Worm (Caenorhabditis elegans) whole organism, midembryonic: ENCODE results near the gene R03G5.6.

Experiments
- flt-1 ChIP-seq: fragments of 200-800 bp; sonication (Bioruptor generic); IDR thresholded peaks from 2 replicates; pipeline ENCODE4 v1.3.6; 2022; ENCODE audit warnings: missing genetic modification characterization, missing compliant biosample characterization
- ztf-23 ChIP-seq: fragments of 200-800 bp; sonication (Bioruptor generic); IDR thresholded peaks from 2 replicates; pipeline ENCODE4 v1.3.6; 2022; ENCODE audit warnings: missing genetic modification reagents, missing genetic modification characterization, missing compliant biosample characterization

ce11 chrX:7793377-7794041, 23.2 kb downstream of the R03G5.6 start, which contains the start of gene ZK154.6:
- TF ChIP-seq flt-1 (GFP tag; lab: Robert Waterston, UW): no peak
- no peak for TF ChIP-seq ztf-23
